Worm (Caenorhabditis elegans) whole organism, L1 larva: ENCODE measurements around the gene spp-24.

Source experiments
- C16A3.4 ChIP-seq: fragments of 150-350 bp; optimal IDR thresholded peaks from 2 replicates; lab custom pipeline; 2014; ENCODE audit warnings: missing biosample characterization, missing genetic modification characterization
- Y116A8C.19 ChIP-seq: sonication (generic microtip); optimal IDR thresholded peaks from 2 replicates; lab custom pipeline; 2016; ENCODE audit warnings: missing compliant biosample characterization, missing genetic modification characterization, borderline replicate concordance
- aha-1 ChIP-seq: fragments of 150-350 bp; optimal IDR thresholded peaks from 2 replicates; lab custom pipeline; 2014; ENCODE audit warnings: missing biosample characterization, missing genetic modification characterization
- alr-1 ChIP-seq: fragments of 200-800 bp; sonication (Bioruptor generic); optimal IDR thresholded peaks from 2 replicates; lab custom pipeline; 2018; ENCODE audit warnings: borderline replicate concordance, mild to moderate bottlenecking, missing genetic modification characterization, missing compliant biosample characterization
- ama-1 ChIP-seq: fragments of 150-350 bp; optimal IDR thresholded peaks from 2 replicates; lab custom pipeline; 2014
- blmp-1 ChIP-seq: fragments of 150-350 bp; optimal IDR thresholded peaks from 2 replicates; lab custom pipeline; 2014; ENCODE audit warnings: missing biosample characterization, missing genetic modification characterization
- ceh-88 ChIP-seq: fragments of 200-800 bp; sonication (Bioruptor generic); IDR thresholded peaks from 2 replicates; pipeline ENCODE4 v1.3.6; 2022; ENCODE audit warnings: missing genetic modification characterization, missing compliant biosample characterization
- ceh-90 ChIP-seq: sonication (generic microtip); optimal IDR thresholded peaks from 2 replicates; lab custom pipeline; 2016; ENCODE audit warnings: missing genetic modification characterization, missing compliant biosample characterization
- dsc-1 ChIP-seq: sonication (generic microtip); optimal IDR thresholded peaks from 2 replicates; lab custom pipeline; 2016; ENCODE audit warnings: mild to moderate bottlenecking, missing genetic modification characterization, missing compliant biosample characterization
- efl-1 ChIP-seq, 4 experiments: fragments of 150-350 bp; optimal IDR thresholded peaks in 3 of 4; peaks in 1 of 4; 1 replicate in 1 of 4; 2 replicates in 3 of 4; lab custom pipeline; 2014; ENCODE audit warnings: missing biosample characterization in 2 of 4, missing genetic modification characterization in 2 of 4, missing genetic modification reagents in 2 of 4
- egl-13 ChIP-seq: sonication (generic microtip); optimal IDR thresholded peaks from 2 replicates; lab custom pipeline; 2016; ENCODE audit warnings: missing genotype, missing genetic modification reagents, missing genetic modification characterization, missing compliant biosample characterization
- ets-5 ChIP-seq: fragments of 200-800 bp; sonication (Bioruptor generic); IDR thresholded peaks from 2 replicates; pipeline ENCODE4 v1.3.6; 2022; ENCODE audit warnings: missing genetic modification characterization, missing compliant biosample characterization
- fkh-4 ChIP-seq: sonication (generic microtip); optimal IDR thresholded peaks from 2 replicates; lab custom pipeline; 2016; ENCODE audit warnings: missing compliant biosample characterization, missing genetic modification characterization, borderline replicate concordance
- fkh-8 ChIP-seq: sonication (generic microtip); optimal IDR thresholded peaks from 2 replicates; lab custom pipeline; 2016; ENCODE audit warnings: mild to moderate bottlenecking, missing genetic modification characterization, missing compliant biosample characterization
- fos-1 ChIP-seq: fragments of 150-350 bp; optimal IDR thresholded peaks from 2 replicates; lab custom pipeline; 2014; ENCODE audit warnings: missing biosample characterization, missing genetic modification characterization
- hlh-17 ChIP-seq: fragments of 200-800 bp; sonication (Bioruptor generic); optimal IDR thresholded peaks from 2 replicates; lab custom pipeline; 2018; ENCODE audit warnings: missing genetic modification characterization, mild to moderate bottlenecking, missing compliant biosample characterization, moderate library complexity, borderline replicate concordance
- hlh-4 ChIP-seq: sonication (generic microtip); optimal IDR thresholded peaks from 2 replicates; lab custom pipeline; 2016; ENCODE audit warnings: mild to moderate bottlenecking, missing genetic modification characterization, missing compliant biosample characterization
- hpl-2 ChIP-seq: fragments of 150-350 bp; optimal IDR thresholded peaks from 2 replicates; lab custom pipeline; 2014; ENCODE audit warnings: missing biosample characterization, missing genetic modification reagents, missing genetic modification characterization
- jun-1 ChIP-seq: fragments of 150-350 bp; optimal IDR thresholded peaks from 2 replicates; lab custom pipeline; 2014; ENCODE audit warnings: missing biosample characterization, missing genetic modification reagents, missing genetic modification characterization
- lin-13 ChIP-seq: fragments of 150-350 bp; optimal IDR thresholded peaks from 2 replicates; lab custom pipeline; 2014; ENCODE audit warnings: missing biosample characterization, missing genetic modification reagents, missing genetic modification characterization
- lin-14 ChIP-seq: fragments of 200-800 bp; sonication (Bioruptor generic); optimal IDR thresholded peaks from 2 replicates; lab custom pipeline; 2018; ENCODE audit warnings: mild to moderate bottlenecking, missing genetic modification characterization, moderate library complexity, missing compliant biosample characterization
- lin-15B ChIP-seq: fragments of 150-350 bp; sonication (generic microtip); optimal IDR thresholded peaks from 3 replicates; lab custom pipeline; 2014; ENCODE audit warnings: missing biosample characterization, missing genetic modification characterization
- lin-39 ChIP-seq: fragments of 150-350 bp; optimal IDR thresholded peaks from 2 replicates; lab custom pipeline; 2014; ENCODE audit warnings: missing biosample characterization, missing genetic modification reagents, missing genetic modification characterization
- mab-9 ChIP-seq: fragments of 200-800 bp; sonication (Bioruptor generic); IDR thresholded peaks from 2 replicates; pipeline ENCODE4 v1.3.6; 2022; ENCODE audit warnings: missing genetic modification reagents, missing genetic modification characterization, missing compliant biosample characterization
- mep-1 ChIP-seq: fragments of 150-350 bp; optimal IDR thresholded peaks from 2 replicates; lab custom pipeline; 2014; ENCODE audit warnings: missing biosample characterization, missing genetic modification characterization
- nhr-11 ChIP-seq: fragments of 150-350 bp; optimal IDR thresholded peaks from 2 replicates; lab custom pipeline; 2014; ENCODE audit warnings: missing biosample characterization, missing genetic modification characterization
- nhr-12 ChIP-seq: sonication (generic microtip); optimal IDR thresholded peaks from 2 replicates; lab custom pipeline; 2017; ENCODE audit warnings: missing biosample characterization, missing genetic modification characterization
- nhr-237 ChIP-seq: fragments of 150-350 bp; optimal IDR thresholded peaks from 2 replicates; lab custom pipeline; 2014; ENCODE audit warnings: missing biosample characterization, missing genetic modification characterization
- nhr-28 ChIP-seq: fragments of 150-350 bp; optimal IDR thresholded peaks from 2 replicates; lab custom pipeline; 2014; ENCODE audit warnings: missing biosample characterization, missing genetic modification characterization
- nhr-47 ChIP-seq: sonication (generic microtip); optimal IDR thresholded peaks from 2 replicates; lab custom pipeline; 2016; ENCODE audit warnings: mild to moderate bottlenecking, missing genetic modification characterization, moderate library complexity, missing compliant biosample characterization
- nhr-71 ChIP-seq: sonication (generic microtip); optimal IDR thresholded peaks from 2 replicates; lab custom pipeline; 2016; ENCODE audit warnings: mild to moderate bottlenecking, missing genetic modification characterization, moderate library complexity, missing compliant biosample characterization
- nhr-76 ChIP-seq: sonication (generic microtip); optimal IDR thresholded peaks from 2 replicates; lab custom pipeline; 2017; ENCODE audit warnings: missing biosample characterization, missing genetic modification characterization
- nhr-77 ChIP-seq: fragments of 150-350 bp; optimal IDR thresholded peaks from 2 replicates; lab custom pipeline; 2014; ENCODE audit warnings: missing biosample characterization, missing genetic modification characterization
- pqm-1 ChIP-seq: sonication (generic microtip); optimal IDR thresholded peaks from 3 replicates; lab custom pipeline; 2017; ENCODE audit warnings: missing biosample characterization, missing genetic modification characterization
- rnt-1 ChIP-seq: sonication (generic microtip); optimal IDR thresholded peaks from 2 replicates; lab custom pipeline; 2016; ENCODE audit warnings: mild to moderate bottlenecking, missing genetic modification characterization, moderate library complexity, missing compliant biosample characterization
- skn-1 ChIP-seq: fragments of 150-350 bp; optimal IDR thresholded peaks from 2 replicates; lab custom pipeline; 2014; ENCODE audit warnings: missing biosample characterization, missing genetic modification characterization
- sox-4 ChIP-seq: sonication (generic microtip); optimal IDR thresholded peaks from 2 replicates; lab custom pipeline; 2016; ENCODE audit warnings: missing genetic modification characterization, missing compliant biosample characterization
- sptf-1 ChIP-seq: fragments of 150-350 bp; optimal IDR thresholded peaks from 2 replicates; lab custom pipeline; 2014; ENCODE audit warnings: missing biosample characterization, missing genetic modification characterization
- tlp-1 ChIP-seq: fragments of 150-350 bp; optimal IDR thresholded peaks from 2 replicates; lab custom pipeline; 2014; ENCODE audit warnings: missing biosample characterization, missing genetic modification characterization
- unc-130 ChIP-seq: fragments of 150-350 bp; optimal IDR thresholded peaks from 2 replicates; lab custom pipeline; 2017; ENCODE audit warnings: missing biosample characterization, missing genetic modification characterization, inconsistent platforms
- unc-62 ChIP-seq: fragments of 150-350 bp; optimal IDR thresholded peaks from 2 replicates; lab custom pipeline; 2014; ENCODE audit warnings: missing biosample characterization, missing genetic modification reagents, missing genetic modification characterization
- vab-15 ChIP-seq: sonication (generic microtip); optimal IDR thresholded peaks from 2 replicates; lab custom pipeline; 2017; ENCODE audit warnings: missing genotype, mild to moderate bottlenecking, missing genetic modification characterization, missing compliant biosample characterization
- ztf-11 ChIP-seq, 2 experiments: sonication (generic microtip); optimal IDR thresholded peaks; 2 replicates each; lab custom pipeline; 2016 to 2017; ENCODE audit warnings: missing genetic modification characterization in 2 of 2, missing biosample characterization in 1 of 2, missing compliant biosample characterization in 1 of 2
- ztf-4 ChIP-seq: fragments of 150-350 bp; optimal IDR thresholded peaks from 2 replicates; lab custom pipeline; 2014; ENCODE audit warnings: missing biosample characterization, missing genetic modification characterization

The spp-24 gene

DNA sequence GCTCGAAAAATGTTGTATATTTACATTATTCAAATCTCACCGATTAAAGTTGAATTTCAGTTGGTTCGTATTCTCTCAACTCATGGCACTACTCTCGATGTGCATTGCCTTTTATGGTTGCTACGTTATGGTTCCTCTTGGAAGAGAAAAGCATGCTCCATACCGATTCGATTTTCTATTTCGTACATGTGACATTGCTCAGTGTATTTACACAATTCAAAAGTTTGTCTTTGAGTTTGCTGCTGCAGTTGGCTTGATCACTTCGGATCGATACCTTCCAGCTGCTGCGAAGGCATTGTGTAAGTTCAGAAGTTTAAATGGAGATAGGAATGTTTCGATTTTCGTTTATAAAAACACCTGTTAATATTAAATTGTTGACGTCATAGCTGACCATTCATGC is 31.1 kb downstream of the spp-24 start:
- TF ChIP-seq lin-39 (tag; lab: Kevin White, UChicago) (no peak), jun-1 (tag; lab: Kevin White, UChicago) (no peak), vab-15 (tag; lab: Kevin White, UChicago) (no peak), sox-4 (tag; lab: Kevin White, UChicago) (no peak), fkh-4 (no peak), nhr-76 (tag; lab: Kevin White, UChicago) (no peak), ceh-90 (no peak), skn-1 (tag; lab: Kevin White, UChicago) (no peak), lin-13 (GFP tag; lab: Kevin White, UChicago) (no peak), nhr-77 (tag; lab: Kevin White, UChicago) (no peak), hpl-2 (GFP tag; lab: Kevin White, UChicago) (no peak), C16A3.4 (tag; lab: Kevin White, UChicago) (no peak), unc-130 (tag; lab: Kevin White, UChicago) (no peak), aha-1 (tag; lab: Kevin White, UChicago) (no peak), nhr-47 (no peak), nhr-28 (no peak), ztf-4 (tag; lab: Kevin White, UChicago) (no peak)
- TF ChIP-seq, all 84 proteins: peak for 0

DNA sequence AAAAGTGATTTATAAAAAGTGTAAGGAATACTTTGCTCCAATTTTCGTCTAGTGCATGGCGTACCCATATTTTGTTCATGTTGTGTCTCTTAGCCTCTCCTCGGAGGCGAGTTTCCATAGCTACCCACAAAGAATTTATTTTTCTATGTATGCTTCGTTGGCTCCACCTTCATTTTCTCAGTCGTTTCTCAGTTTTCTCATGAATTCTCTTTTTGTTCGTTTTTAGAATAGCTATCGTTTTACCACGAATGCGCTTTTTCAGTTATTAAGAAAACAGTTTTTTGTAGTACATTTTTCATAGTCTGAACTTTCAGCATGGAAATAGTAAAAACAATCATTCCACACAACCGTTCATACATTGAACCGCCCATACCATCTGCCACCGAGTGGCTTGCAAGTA is 33.0 kb downstream of the spp-24 start, which contains the start of gene osta-1:
Gene osta-1, plus strand, starts transcription at position 309 of the 400 bp plus-strand sequence.
- TF ChIP-seq fkh-8 (peak; percentile 86), sptf-1 (tag; lab: Kevin White, UChicago) (no peak), nhr-71 (tag; lab: Kevin White, UChicago) (peak; percentile 46), unc-62 (GFP tag; lab: Kevin White, UChicago) (no peak), nhr-237 (tag; lab: Kevin White, UChicago) (no peak), nhr-47 (no peak), ama-1 (lab: Kevin White, UChicago) (no peak), pqm-1 (tag; lab: Kevin White, UChicago) (no peak), ceh-88 (GFP tag; lab: Robert Waterston, UW) (no peak), ets-5 (GFP tag; lab: Robert Waterston, UW) (no peak), mep-1 (tag; lab: Kevin White, UChicago) (no peak), aha-1 (tag; lab: Kevin White, UChicago) (no peak), nhr-11 (tag; lab: Kevin White, UChicago) (peak; percentile 45)

DNA sequence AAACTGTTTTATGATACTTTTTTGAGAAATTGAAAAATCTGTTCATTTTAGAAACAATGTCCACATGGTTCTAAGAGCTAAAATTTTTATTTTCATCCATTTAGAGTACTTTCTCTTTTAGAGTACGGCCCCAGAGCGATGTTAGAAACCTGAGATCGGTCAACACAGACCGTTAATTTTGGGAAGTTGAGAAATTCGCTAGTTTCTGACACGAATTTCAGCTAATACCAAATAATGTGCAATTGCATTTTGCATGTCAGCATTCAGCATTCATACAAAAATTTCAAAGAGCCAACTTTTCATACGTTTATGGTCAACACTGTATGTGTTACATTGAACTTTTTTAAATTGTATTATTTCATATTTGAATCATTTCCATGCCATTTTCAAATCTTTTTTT is 34.5 kb downstream of the spp-24 start:
- TF ChIP-seq efl-1 (optimal IDR thresholded peaks at IDR 0.05; lab: Kevin White, UChicago) (no peak), efl-1 (GFP tag; optimal IDR thresholded peaks at IDR 0.05 in 1 of 2; lab: Kevin White, UChicago) (peak in 1 of 2 experiments; percentile 82), lin-15B (tag; lab: Kevin White, UChicago) (no peak)

DNA sequence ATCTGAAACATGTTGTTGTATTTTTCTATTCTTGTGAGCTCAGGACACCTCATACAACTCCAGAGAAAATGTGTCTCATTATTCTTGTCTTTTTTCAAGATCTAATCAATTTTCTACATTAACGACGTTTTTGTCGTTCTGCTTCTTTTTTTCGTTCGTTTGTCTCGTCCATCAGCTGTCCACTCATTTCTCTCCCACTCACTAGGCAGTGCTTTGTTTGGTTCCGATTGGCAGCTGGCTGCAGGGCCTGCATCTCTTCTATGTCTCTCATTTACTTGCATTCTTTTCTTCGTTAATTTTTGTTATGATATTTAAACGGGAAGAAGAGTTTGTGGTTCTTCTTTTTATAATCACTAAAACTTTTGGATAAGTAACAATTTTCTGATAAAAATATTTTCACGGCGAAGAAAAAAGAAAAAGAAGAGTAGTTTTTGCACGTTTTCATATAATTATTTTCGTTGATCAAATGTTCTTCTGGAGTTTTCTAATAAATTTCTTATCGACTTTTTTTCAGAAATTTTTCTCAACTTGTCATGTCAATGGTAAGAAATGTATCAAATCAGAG is 37.9 kb downstream of the spp-24 start, which contains the start of gene 2L52.1:
Gene 2L52.1, plus strand, starts transcription at position 515 of the 565 bp plus-strand sequence.
- peak; percentile 26 for TF ChIP-seq mep-1 (tag; lab: Kevin White, UChicago)
- TF ChIP-seq blmp-1 (tag; lab: Kevin White, UChicago), result peak; percentile 48
- peak; percentile 6 for TF ChIP-seq rnt-1
- no peak for TF ChIP-seq sox-4 (tag; lab: Kevin White, UChicago)
- no peak for TF ChIP-seq unc-62 (GFP tag; lab: Kevin White, UChicago)

DNA sequence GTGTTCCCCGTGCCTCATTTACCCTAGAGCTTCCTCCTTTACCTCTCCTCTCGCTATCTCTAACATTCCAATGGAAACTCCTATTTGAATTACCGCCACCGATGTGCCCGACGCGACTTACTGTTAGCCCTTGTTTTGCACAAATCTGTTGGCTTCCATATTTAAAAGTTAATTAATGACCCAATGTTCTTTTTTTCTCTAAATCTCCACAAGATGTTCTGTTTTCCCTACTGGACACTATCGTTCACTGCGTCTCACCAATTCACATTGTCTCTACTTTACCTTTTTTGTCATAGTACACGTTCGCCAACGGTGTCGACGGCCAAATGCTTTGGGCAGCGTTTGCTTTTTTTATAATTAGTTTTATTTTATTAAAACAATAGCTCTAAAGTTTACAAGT is 38.8 kb downstream of the spp-24 start:
- TF ChIP-seq dsc-1 (tag; lab: Kevin White, UChicago) (no peak), nhr-71 (tag; lab: Kevin White, UChicago) (no peak), hlh-4 (no peak), aha-1 (tag; lab: Kevin White, UChicago) (no peak), ztf-11 (tag; optimal IDR thresholded peaks at IDR 0.05; lab: Kevin White, UChicago) (no peak), alr-1 (no peak), blmp-1 (tag; lab: Kevin White, UChicago) (peak; percentile 34), fos-1 (tag; lab: Kevin White, UChicago) (no peak), nhr-12 (tag; lab: Kevin White, UChicago) (no peak), mab-9 (GFP tag; lab: Robert Waterston, UW) (no peak), Y116A8C.19 (tag; lab: Kevin White, UChicago) (no peak), skn-1 (tag; lab: Kevin White, UChicago) (no peak), ceh-90 (no peak), sptf-1 (tag; lab: Kevin White, UChicago) (no peak), rnt-1 (no peak), hlh-17 (GFP tag; lab: Kevin White, UChicago) (no peak), nhr-76 (tag; lab: Kevin White, UChicago) (no peak), lin-14 (GFP tag; lab: Kevin White, UChicago) (peak; percentile 43), nhr-237 (tag; lab: Kevin White, UChicago) (no peak), egl-13 (no peak), tlp-1 (tag; lab: Kevin White, UChicago) (no peak)
